Fruit fly (Drosophila melanogaster): ENCODE results near the gene Ube4A.

Ube4A gene

DNA sequence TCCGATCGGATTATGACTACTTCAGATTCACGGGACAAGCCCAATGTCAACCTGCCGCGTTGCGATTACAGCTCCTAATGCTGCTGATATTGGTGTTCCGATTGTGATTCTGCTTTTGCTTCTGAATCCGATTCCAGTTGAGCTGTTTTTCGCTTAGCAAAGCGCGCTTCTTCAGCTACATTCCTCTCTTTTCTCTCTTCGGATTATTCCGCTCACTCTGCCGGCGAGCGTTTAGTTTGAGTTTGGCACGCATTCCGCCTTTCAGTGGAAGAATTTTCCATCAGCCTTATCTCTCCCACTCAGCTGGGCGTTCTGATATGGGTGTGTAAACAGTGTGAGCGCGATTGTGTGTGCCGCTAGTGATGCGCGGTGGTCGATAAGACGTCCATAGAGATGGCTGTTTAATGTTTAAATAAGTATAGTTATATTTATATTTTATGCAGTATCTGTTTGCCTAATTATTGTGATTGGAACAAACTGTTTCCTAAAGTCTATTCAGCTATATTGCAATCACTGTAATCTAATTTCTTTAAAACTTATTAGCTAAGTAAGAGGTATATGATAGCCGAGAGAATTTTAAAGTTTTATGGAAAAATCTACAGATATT, 9.5 kb downstream of the Ube4A start, which contains the start of gene Galt (continued):
- TF ChIP-seq CG9727 (GFP tag; optimal IDR thresholded peaks at IDR 0.05) (peak; percentile 51), CG1602 (GFP tag; optimal IDR thresholded peaks at IDR 0.05) (no peak), CG8388 (GFP tag; optimal IDR thresholded peaks at IDR 0.05) (peak; percentile 5), BEAF-32 (GFP tag; optimal IDR thresholded peaks at IDR 0.05) (peak; percentile 45), Xbp1 (GFP tag; optimal IDR thresholded peaks at IDR 0.05) (peak; percentile 28), CG2199 (GFP tag; IDR thresholded peaks at IDR 0.05) (no peak), Dip3 (GFP tag; optimal IDR thresholded peaks at IDR 0.05) (no peak), Hr51 (GFP tag; optimal IDR thresholded peaks at IDR 0.05) (no peak), CG10147 (GFP tag; optimal IDR thresholded peaks at IDR 0.05) (no peak), Hr3 (GFP tag; optimal IDR thresholded peaks at IDR 0.05) (peak; percentile 5), CG17802 (tag; optimal IDR thresholded peaks at IDR 0.05) (no peak), CG1603 (tag; optimal IDR thresholded peaks at IDR 0.05) (no peak), YL-1 (GFP tag; optimal IDR thresholded peaks at IDR 0.05) (peak; percentile 35), CG1024 (GFP tag; IDR thresholded peaks at IDR 0.05) (no peak), C15 (GFP tag; IDR thresholded peaks at IDR 0.05) (no peak), br (optimal IDR thresholded peaks at IDR 0.05) (no peak), pfk (GFP tag; optimal IDR thresholded peaks at IDR 0.05) (peak; percentile 37), CG7271 (tag; optimal IDR thresholded peaks at IDR 0.05) (peak; percentile 35), CG6791 (GFP tag; IDR thresholded peaks at IDR 0.05; ENCODE audit: partially characterized antibody) (peak; percentile 70; the same call in 2 of the 3 replicates), CG8924 (tag; optimal IDR thresholded peaks at IDR 0.05) (peak; percentile 69), CG3726 (GFP tag; IDR thresholded peaks at IDR 0.05) (no peak), amos (GFP tag; IDR thresholded peaks at IDR 0.05; ENCODE audit: partially characterized antibody) (peak; percentile 10; the same call in 1 of the 2 replicates), gt (GFP tag; IDR thresholded peaks at IDR 0.05) (no peak), sens (GFP tag) (peak; percentile 90)

dm6 chr2L:6671409-6671808, 13.1 kb downstream of the Ube4A start:
- TF ChIP-seq D19B (GFP tag; optimal IDR thresholded peaks at IDR 0.05) (no peak), CG10654 (GFP tag; optimal IDR thresholded peaks at IDR 0.05) (no peak), CG12769 (tag; optimal IDR thresholded peaks at IDR 0.05) (peak; percentile 35), slp2 (GFP tag; optimal IDR thresholded peaks at IDR 0.05) (no peak), fd3F (GFP tag; optimal IDR thresholded peaks at IDR 0.05) (no peak), sd (tag; optimal IDR thresholded peaks at IDR 0.05) (peak; percentile 73), lbe (GFP tag; optimal IDR thresholded peaks at IDR 0.05) (no peak), Myb (GFP tag; optimal IDR thresholded peaks at IDR 0.05) (no peak), CG11560 (tag; IDR thresholded peaks at IDR 0.05) (no peak), B-H2 (GFP tag; optimal IDR thresholded peaks at IDR 0.05) (no peak), ATbp (GFP tag; optimal IDR thresholded peaks at IDR 0.05) (no peak), Dbx (GFP tag; IDR thresholded peaks at IDR 0.05) (no peak), ac (GFP tag; optimal IDR thresholded peaks at IDR 0.05) (no peak), Deaf1 (tag; optimal IDR thresholded peaks at IDR 0.05) (peak; percentile 46), ap (GFP tag; IDR thresholded peaks at IDR 0.05) (no peak), inv (GFP tag; IDR thresholded peaks at IDR 0.05; ENCODE audit: partially characterized antibody) (no peak), dpn (GFP tag; optimal IDR thresholded peaks at IDR 0.05) (no peak), YL-1 (GFP tag; optimal IDR thresholded peaks at IDR 0.05) (no peak), sim (GFP tag; IDR thresholded peaks at IDR 0.05) (no peak), sug (tag; optimal IDR thresholded peaks at IDR 0.05) (peak; percentile 55), usp (GFP tag; optimal IDR thresholded peaks at IDR 0.05) (no peak), bcd (GFP tag; optimal IDR thresholded peaks at IDR 0.05) (no peak), Xbp1 (GFP tag; optimal IDR thresholded peaks at IDR 0.05) (no peak), CG6175 (GFP tag; IDR thresholded peaks at IDR 0.05) (0 out of 3 replicates have a peak, but pooled peaks have one; percentile 25), odd (GFP tag; optimal IDR thresholded peaks at IDR 0.05) (no peak), CG3995 (GFP tag; optimal IDR thresholded peaks at IDR 0.05) (no peak), CG17359 (tag; optimal IDR thresholded peaks at IDR 0.05) (no peak), ewg (GFP tag; optimal IDR thresholded peaks at IDR 0.05) (no peak), CG34422 (GFP tag; IDR thresholded peaks at IDR 0.05) (no peak)
